Worm (Caenorhabditis elegans): Measurements from ENCODE around the gene mex-6.

- TF ChIP-seq scrt-1 (GFP tag; IDR thresholded peaks at IDR 0.05) = no peak
- no peak for TF ChIP-seq tra-4 (tag; optimal IDR thresholded peaks at IDR 0.05)
- TF ChIP-seq flt-1 (GFP tag; IDR thresholded peaks at IDR 0.05) = no peak
- no peak for TF ChIP-seq F13C5.2 (tag; optimal IDR thresholded peaks at IDR 0.05)
- no peak for TF ChIP-seq B0310.2 (tag; optimal IDR thresholded peaks at IDR 0.05)
- TF ChIP-seq ceh-13 (GFP tag; optimal IDR thresholded peaks at IDR 0.05) = no peak
- TF ChIP-seq ama-1 (optimal IDR thresholded peaks at IDR 0.05) = no peak
- TF ChIP-seq hmbx-1 (tag; optimal IDR thresholded peaks at IDR 0.05) = no peak
- no peak for TF ChIP-seq aly-1 (tag; optimal IDR thresholded peaks at IDR 0.05)
Observed at ce11 chrII:9551536-9551935, 27.6 kb downstream of the mex-6 start, which contains the start of gene F35H8.12.
